Worm (Caenorhabditis elegans) whole organism, young adult: ENCODE results near the gene btbd-10.
"Not testable (repeated sequence)": the region's sequence is repeated elsewhere in the genome, so short reads cannot be mapped to it uniquely, and the experiment has no call there.

ENCODE experiments used
- B0035.1 ChIP-seq: sonication (generic microtip); optimal IDR thresholded peaks from 2 replicates; lab custom pipeline; 2016; ENCODE audit warnings: missing genetic modification characterization, mild to moderate bottlenecking, missing compliant biosample characterization, missing genotype, missing genetic modification reagents
- F10E7.11 ChIP-seq: sonication (generic microtip); optimal IDR thresholded peaks from 2 replicates; lab custom pipeline; 2017; ENCODE audit warnings: mild to moderate bottlenecking, missing genetic modification characterization, moderate library complexity, missing compliant biosample characterization
- F23B12.7 ChIP-seq: sonication (generic microtip); optimal IDR thresholded peaks from 2 replicates; lab custom pipeline; 2017; ENCODE audit warnings: missing genetic modification characterization, mild to moderate bottlenecking, missing compliant biosample characterization, antibody characterized with exemption, moderate library complexity; ENCODE audit not compliant: insufficient read depth
- T07F8.4 ChIP-seq: sonication (generic microtip); optimal IDR thresholded peaks from 2 replicates; lab custom pipeline; 2016; ENCODE audit warnings: mild to moderate bottlenecking, missing genetic modification characterization, moderate library complexity, missing compliant biosample characterization
- Y53G8AR.9 ChIP-seq: fragments of 200-800 bp; sonication (Bioruptor generic); conservative IDR thresholded peaks from 2 replicates; pipeline ENCODE4 v1.3.6; 2022; ENCODE audit warnings: missing genetic modification reagents, missing genetic modification characterization, missing compliant biosample characterization
- Y95B8A.8 ChIP-seq: fragments of 200-800 bp; sonication (Bioruptor generic); IDR thresholded peaks from 2 replicates; pipeline ENCODE4 v1.3.6; 2022; ENCODE audit warnings: missing genetic modification reagents, missing genetic modification characterization, missing compliant biosample characterization
- akir-1 ChIP-seq: fragments of 200-800 bp; sonication (Bioruptor generic); optimal IDR thresholded peaks from 2 replicates; lab custom pipeline; 2018; ENCODE audit warnings: mild to moderate bottlenecking, missing genetic modification characterization, moderate library complexity, missing compliant biosample characterization
- ama-1 ChIP-seq, 3 experiments: fragments of 150-350 bp in 1 of 3; sonication (generic microtip) in 2 of 3; optimal IDR thresholded peaks; 2 replicates each; lab custom pipeline; 2014 to 2018; ENCODE audit warnings: missing biosample characterization in 2 of 3, missing genetic modification characterization in 2 of 3, missing genetic modification reagents in 2 of 3
- attf-5 ChIP-seq: fragments of 200-800 bp; sonication (Bioruptor generic); optimal IDR thresholded peaks from 2 replicates; lab custom pipeline; 2018; ENCODE audit warnings: mild to moderate bottlenecking, missing genetic modification characterization, missing compliant biosample characterization
- bed-2 ChIP-seq: fragments of 200-800 bp; sonication (Bioruptor generic); IDR thresholded peaks from 2 replicates; pipeline ENCODE4 v1.3.6; 2022; ENCODE audit warnings: missing genetic modification reagents, missing genetic modification characterization, missing compliant biosample characterization
- cebp-1 ChIP-seq, 2 experiments: fragments of 200-800 bp in 1 of 2; sonication (Bioruptor generic) in 1 of 2; sonication (generic microtip) in 1 of 2; IDR thresholded peaks in 1 of 2; optimal IDR thresholded peaks in 1 of 2; 2 replicates each; pipeline versions ENCODE4 v1.3.6 to Lab custom; 2017 to 2022; ENCODE audit warnings: missing compliant biosample characterization in 2 of 2, missing genetic modification characterization in 2 of 2, mild to moderate bottlenecking in 1 of 2, missing genetic modification reagents in 1 of 2, moderate library complexity in 1 of 2
- ceh-100 ChIP-seq: fragments of 200-800 bp; sonication (Bioruptor generic); IDR thresholded peaks from 2 replicates; pipeline ENCODE4 v1.3.6; 2022; ENCODE audit warnings: missing genetic modification reagents, missing genetic modification characterization, missing compliant biosample characterization
- ceh-91 ChIP-seq: fragments of 200-800 bp; sonication (Bioruptor generic); IDR thresholded peaks from 2 replicates; pipeline ENCODE4 v1.3.6; 2022; ENCODE audit warnings: missing genetic modification reagents, missing genetic modification characterization, missing compliant biosample characterization
- egl-18 ChIP-seq: fragments of 200-800 bp; sonication (Bioruptor generic); IDR thresholded peaks from 2 replicates; pipeline ENCODE4 v1.3.6; 2022; ENCODE audit warnings: missing genetic modification reagents, missing genetic modification characterization, missing compliant biosample characterization
- egl-44 ChIP-seq: fragments of 200-800 bp; sonication (Bioruptor generic); IDR thresholded peaks from 2 replicates; pipeline ENCODE4 v1.3.6; 2022; ENCODE audit warnings: missing genetic modification reagents, missing genetic modification characterization, missing compliant biosample characterization
- ekl-4 ChIP-seq: fragments of 200-800 bp; sonication (Bioruptor generic); IDR thresholded peaks from 2 replicates; pipeline ENCODE4 v1.3.6; 2022; ENCODE audit warnings: missing genetic modification reagents, missing genetic modification characterization, missing compliant biosample characterization
- him-1 ChIP-seq: sonication (generic microtip); optimal IDR thresholded peaks from 2 replicates; lab custom pipeline; 2016; ENCODE audit warnings: missing genotype, missing genetic modification reagents, missing genetic modification characterization, missing compliant biosample characterization
- hsf-1 ChIP-seq: fragments of 200-800 bp; sonication (Bioruptor generic); IDR thresholded peaks from 2 replicates; pipeline ENCODE4 v1.3.6; 2022; ENCODE audit warnings: missing genetic modification reagents, missing genetic modification characterization, missing compliant biosample characterization
- let-526 ChIP-seq: fragments of 200-800 bp; sonication (Bioruptor generic); IDR thresholded peaks from 2 replicates; pipeline ENCODE4 v1.3.6; 2022; ENCODE audit warnings: missing genetic modification reagents, missing genetic modification characterization, missing compliant biosample characterization
- lin-26 ChIP-seq: fragments of 200-800 bp; sonication (Bioruptor generic); IDR thresholded peaks from 2 replicates; pipeline ENCODE4 v1.3.6; 2022; ENCODE audit warnings: missing genetic modification reagents, missing genetic modification characterization, missing compliant biosample characterization
- lin-35 ChIP-seq, 3 experiments: fragments of 150-350 bp in 2 of 3; sonication (generic microtip) in 1 of 3; optimal IDR thresholded peaks; 2 replicates each; lab custom pipeline; 2014 to 2018; ENCODE audit warnings: missing biosample characterization in 3 of 3, missing genetic modification characterization in 3 of 3, missing genetic modification reagents in 3 of 3
- lsy-27 ChIP-seq: sonication (generic microtip); optimal IDR thresholded peaks from 2 replicates; lab custom pipeline; 2017; ENCODE audit warnings: missing genetic modification characterization, mild to moderate bottlenecking, missing compliant biosample characterization, antibody characterized with exemption, missing genotype, borderline replicate concordance; ENCODE audit not compliant: insufficient read depth
- madf-10 ChIP-seq: sonication (generic microtip); optimal IDR thresholded peaks from 2 replicates; lab custom pipeline; 2016; ENCODE audit warnings: mild to moderate bottlenecking, missing genetic modification characterization, missing compliant biosample characterization
- madf-3 ChIP-seq: fragments of 200-800 bp; sonication (Bioruptor generic); IDR thresholded peaks from 2 replicates; pipeline ENCODE4 v1.3.6; 2022; ENCODE audit warnings: missing genetic modification reagents, missing genetic modification characterization, missing compliant biosample characterization
- madf-6 ChIP-seq: fragments of 200-800 bp; sonication (Bioruptor generic); IDR thresholded peaks from 2 replicates; pipeline ENCODE4 v1.3.6; 2022; ENCODE audit warnings: missing genetic modification reagents, missing genetic modification characterization, missing compliant biosample characterization
- nhr-120 ChIP-seq: fragments of 200-800 bp; sonication (Bioruptor generic); IDR thresholded peaks from 2 replicates; pipeline ENCODE4 v1.3.6; 2022; ENCODE audit warnings: missing genetic modification characterization, missing compliant biosample characterization
- nhr-179 ChIP-seq: sonication (generic microtip); optimal IDR thresholded peaks from 2 replicates; lab custom pipeline; 2016; ENCODE audit warnings: mild to moderate bottlenecking, missing genetic modification characterization, missing compliant biosample characterization
- nhr-27 ChIP-seq: fragments of 200-800 bp; sonication (Bioruptor generic); optimal IDR thresholded peaks from 2 replicates; lab custom pipeline; 2018; ENCODE audit warnings: mild to moderate bottlenecking, missing genetic modification characterization, moderate library complexity, missing compliant biosample characterization
- nhr-90 ChIP-seq: sonication (generic microtip); optimal IDR thresholded peaks from 2 replicates; lab custom pipeline; 2016; ENCODE audit warnings: missing genotype, mild to moderate bottlenecking, missing genetic modification characterization, missing compliant biosample characterization
- pha-4 ChIP-seq: fragments of 150-350 bp; sonication (generic microtip); optimal IDR thresholded peaks from 2 replicates; lab custom pipeline; 2014; ENCODE audit warnings: missing biosample characterization, missing genetic modification reagents, missing genetic modification characterization
- rec-8 ChIP-seq, 2 experiments: sonication (generic microtip); optimal IDR thresholded peaks; 2 replicates each; lab custom pipeline; 2016; ENCODE audit warnings: mild to moderate bottlenecking in 2 of 2, missing genetic modification characterization in 2 of 2, missing genetic modification reagents in 2 of 2, missing genotype in 2 of 2, missing biosample characterization in 1 of 2, missing compliant biosample characterization in 1 of 2, moderate library complexity in 1 of 2
- rpc-1 ChIP-seq, 2 experiments: fragments of 150-350 bp in 1 of 2; sonication (generic microtip) in 1 of 2; optimal IDR thresholded peaks; 2 replicates each; lab custom pipeline; 2014 to 2018; ENCODE audit warnings: missing biosample characterization in 1 of 2, missing genetic modification characterization in 1 of 2, missing genetic modification reagents in 1 of 2, missing genotype in 1 of 2
- snpc-1.3 ChIP-seq: sonication (generic microtip); optimal IDR thresholded peaks from 2 replicates; lab custom pipeline; 2017; ENCODE audit warnings: missing genetic modification characterization, mild to moderate bottlenecking, missing compliant biosample characterization, antibody characterized with exemption, moderate library complexity, missing genotype, missing genetic modification reagents; ENCODE audit not compliant: insufficient read depth
- snpc-3.4 ChIP-seq: sonication (generic microtip); optimal IDR thresholded peaks from 2 replicates; lab custom pipeline; 2017; ENCODE audit warnings: missing genetic modification characterization, mild to moderate bottlenecking, missing compliant biosample characterization, antibody characterized with exemption, moderate library complexity, missing genotype, missing genetic modification reagents
- snpc-4 ChIP-seq, 5 experiments: fragments of 150-350 bp in 1 of 5; sonication (generic microtip) in 4 of 5; optimal IDR thresholded peaks; 2 replicates each; lab custom pipeline; 2014 to 2018; ENCODE audit warnings: missing genetic modification characterization in 5 of 5, missing biosample characterization in 3 of 5, antibody characterized with exemption in 2 of 5, mild to moderate bottlenecking in 2 of 5, missing compliant biosample characterization in 2 of 5, missing genotype in 2 of 5, moderate library complexity in 2 of 5, missing genetic modification reagents in 1 of 5
- sptf-2 ChIP-seq: fragments of 200-800 bp; sonication (Bioruptor generic); optimal IDR thresholded peaks from 2 replicates; lab custom pipeline; 2018; ENCODE audit warnings: mild to moderate bottlenecking, missing genetic modification characterization, missing compliant biosample characterization
- tbp1 ChIP-seq: fragments of 200-800 bp; sonication (Bioruptor generic); optimal IDR thresholded peaks from 2 replicates; lab custom pipeline; 2018; ENCODE audit warnings: mild to moderate bottlenecking, missing genetic modification characterization, missing compliant biosample characterization
- zfh-2 ChIP-seq: fragments of 200-800 bp; sonication (Bioruptor generic); conservative IDR thresholded peaks from 2 replicates; pipeline ENCODE4 v1.3.6; 2022; ENCODE audit warnings: missing genetic modification reagents, missing genetic modification characterization, missing compliant biosample characterization
- ztf-18 ChIP-seq: sonication (generic microtip); optimal IDR thresholded peaks from 2 replicates; lab custom pipeline; 2016; ENCODE audit warnings: missing genotype, mild to moderate bottlenecking, missing genetic modification characterization, missing compliant biosample characterization

The btbd-10 gene

ce11 chrII:4857873-4858364 lies 46.9 kb upstream of the btbd-10 start, which contains the start of gene F11G11.5 (continued):
- no peak for TF ChIP-seq snpc-1.3 (tag; lab: Kevin White, UChicago)
- TF ChIP-seq madf-10, result no peak
- TF ChIP-seq lin-26 (GFP tag; lab: Robert Waterston, UW), result no peak; the same call in 1 of the 2 replicates
- TF ChIP-seq attf-5 (GFP tag; lab: Kevin White, UChicago), result no peak
- TF ChIP-seq pha-4 (tag; lab: Kevin White, UChicago), result no peak
- TF ChIP-seq ama-1 (optimal IDR thresholded peaks at IDR 0.05; lab: Kevin White, UChicago), result peak; percentile 7
- no peak for TF ChIP-seq ama-1 (GFP tag; optimal IDR thresholded peaks at IDR 0.05; lab: Kevin White, UChicago)
- no peak for TF ChIP-seq sptf-2 (GFP tag; lab: Kevin White, UChicago)
- TF ChIP-seq rpc-1 (optimal IDR thresholded peaks at IDR 0.05; lab: Kevin White, UChicago), result no peak
- TF ChIP-seq rpc-1 (tag; optimal IDR thresholded peaks at IDR 0.05; lab: Kevin White, UChicago), result no peak
- TF ChIP-seq nhr-179 (tag; lab: Kevin White, UChicago), result no peak
- no peak for TF ChIP-seq let-526 (GFP tag; lab: Robert Waterston, UW)
- 0 out of 2 replicates have a peak, but pooled peaks have one; percentile 3 for TF ChIP-seq madf-3 (GFP tag; lab: Robert Waterston, UW)
- no peak for TF ChIP-seq B0035.1 (tag; lab: Kevin White, UChicago)
- no peak for TF ChIP-seq him-1 (tag; lab: Kevin White, UChicago)
- no peak for TF ChIP-seq rec-8 (tag; optimal IDR thresholded peaks at IDR 0.05; lab: Kevin White, UChicago)

- TF ChIP-seq nhr-90 (tag; lab: Kevin White, UChicago) (no peak), zfh-2 (no peak), nhr-27 (tag; lab: Kevin White, UChicago) (no peak), akir-1 (GFP tag; lab: Kevin White, UChicago) (no peak), T07F8.4 (no peak), ekl-4 (GFP tag; lab: Robert Waterston, UW) (no peak), Y53G8AR.9 (GFP tag; lab: Robert Waterston, UW) (0 out of 2 replicates have a peak, but pooled peaks have one; percentile 14), bed-2 (GFP tag; lab: Robert Waterston, UW) (no peak), snpc-3.4 (tag; lab: Kevin White, UChicago) (no peak), let-526 (GFP tag; lab: Robert Waterston, UW) (no peak), ztf-18 (peak; percentile 20), cebp-1 (GFP tag; IDR thresholded peaks at IDR 0.05; lab: Robert Waterston, UW) (no peak), cebp-1 (tag; optimal IDR thresholded peaks at IDR 0.05; lab: Kevin White, UChicago) (peak; percentile 52)
Observed at ce11 chrII:4858906-4859411, 45.8 kb upstream of the btbd-10 start.

- TF ChIP-seq zfh-2; Y95B8A.8; ekl-4 (GFP tag; lab: Robert Waterston, UW): not testable (repeated sequence)
Observed at ce11 chrII:4860260-4860659, 44.5 kb upstream of the btbd-10 start, which contains the start of the genes nspd-5 and F11G11.4. nspd-5 (minus strand) TSS chrII:4860360. F11G11.4 (plus strand) TSS chrII:4860594.

- TF ChIP-seq cebp-1 (GFP tag; IDR thresholded peaks at IDR 0.05; lab: Robert Waterston, UW) (no peak), cebp-1 (tag; optimal IDR thresholded peaks at IDR 0.05; lab: Kevin White, UChicago) (no peak), F10E7.11 (no peak), madf-6 (GFP tag; lab: Robert Waterston, UW) (no peak), tbp1 (GFP tag; lab: Kevin White, UChicago) (no peak), ceh-100 (GFP tag; lab: Robert Waterston, UW) (no peak), nhr-120 (GFP tag; lab: Robert Waterston, UW) (no peak), egl-18 (no peak), hsf-1 (GFP tag; lab: Robert Waterston, UW) (no peak), snpc-4 (GFP tag; optimal IDR thresholded peaks at IDR 0.05; lab: Kevin White, UChicago) (no peak), snpc-4 (tag; optimal IDR thresholded peaks at IDR 0.05; lab: Kevin White, UChicago) (no peak), lin-35 (GFP tag; optimal IDR thresholded peaks at IDR 0.05; lab: Kevin White, UChicago) (no peak), lsy-27 (tag; lab: Kevin White, UChicago) (no peak), ceh-91 (GFP tag; lab: Robert Waterston, UW) (no peak), snpc-1.3 (tag; lab: Kevin White, UChicago) (no peak), F23B12.7 (tag; lab: Kevin White, UChicago) (no peak), egl-44 (GFP tag; lab: Robert Waterston, UW) (no peak), nhr-179 (tag; lab: Kevin White, UChicago) (no peak)
Observed at ce11 chrII:4863357-4863756, 41.5 kb upstream of the btbd-10 start, which contains the start of the genes mpst-4 and F11G11.14. mpst-4 (minus strand) TSS chrII:4863457. F11G11.14 (plus strand) TSS chrII:4863681.
